Fruit fly (Drosophila melanogaster) S2 (cell line): ENCODE data around the gene CG9915.

Experiments
- CG8478 ChIP-seq: fragments of >200 bp; optimal IDR thresholded peaks from 2 replicates; lab custom pipeline; 2018
- CTCF ChIP-seq, 2 experiments: fragments of >200 bp; optimal IDR thresholded peaks; 2 replicates each; lab custom pipeline; 2018

- TF ChIP-seq CG8478 (lab: Kevin White, UChicago) = no peak
- TF ChIP-seq CTCF (optimal IDR thresholded peaks at IDR 0.05; lab: Kevin White, UChicago) = no peak
Observed at dm6 chrX:16288999-16289398, 23.9 kb downstream of the CG9915 start.
